Worm (Caenorhabditis elegans): ENCODE data around the gene dmsr-9.

The dmsr-9 gene

DNA sequence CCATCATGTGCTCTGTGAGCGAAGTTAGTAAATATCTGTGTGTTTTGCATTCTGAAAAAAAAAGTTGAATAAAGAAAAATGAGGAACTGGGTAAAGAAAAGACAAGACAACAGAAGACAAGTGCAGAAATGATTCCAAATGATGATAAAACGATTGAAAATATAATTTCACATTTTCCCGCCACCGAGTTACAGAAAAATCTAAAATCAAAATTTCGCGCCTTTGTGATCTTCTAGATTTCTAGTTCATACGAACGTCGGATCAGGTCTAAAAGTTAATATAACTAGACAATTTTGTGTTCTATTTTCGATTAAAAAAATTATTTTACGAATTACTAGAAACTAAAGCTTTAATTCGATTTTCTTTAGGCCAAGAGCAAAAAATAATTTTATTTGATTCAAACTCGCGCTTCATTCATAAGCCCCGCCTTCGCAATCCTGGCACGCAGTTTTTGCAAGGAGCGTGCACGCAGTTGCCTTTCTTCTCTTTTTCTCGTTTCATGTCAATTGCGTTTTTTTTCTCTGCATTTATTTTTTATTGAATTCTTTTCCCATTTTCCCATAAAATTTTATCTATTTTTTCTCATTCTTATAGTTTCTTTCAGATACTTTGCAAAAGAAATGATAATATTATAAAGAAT, 14.5 kb downstream of the dmsr-9 start, which contains the start of the genes spn-4 and spe-39 (continued):
- TF ChIP-seq pax-1 (tag; optimal IDR thresholded peaks at IDR 0.05): peak; percentile 64

DNA sequence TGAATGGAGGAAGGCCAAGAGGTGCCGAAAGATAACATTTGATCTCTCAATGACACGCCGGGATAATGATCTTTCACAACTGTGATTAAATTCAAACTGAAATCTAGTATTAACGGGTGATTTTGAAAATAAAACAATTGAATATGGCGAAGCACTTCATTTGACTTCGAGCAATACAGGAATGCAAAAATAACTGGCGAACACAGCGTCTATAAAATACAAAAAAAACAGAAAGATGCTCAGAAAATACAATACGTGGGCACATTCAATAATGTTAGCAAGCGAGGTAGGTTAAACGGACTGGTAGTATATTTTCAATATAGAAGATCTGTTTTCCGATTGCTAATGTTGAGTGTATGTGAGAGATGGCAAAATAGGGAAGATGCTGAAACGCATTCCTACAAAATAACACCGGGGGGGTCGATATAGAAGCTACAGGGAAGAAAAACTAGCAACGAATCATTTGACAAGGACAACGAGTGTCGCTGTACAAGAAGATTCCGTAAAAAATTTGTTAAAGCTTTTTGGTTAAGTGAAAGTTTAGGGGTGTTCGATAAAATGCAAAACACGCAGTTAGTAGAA, 16.3 kb downstream of the dmsr-9 start:
- TF ChIP-seq C08G9.2 (tag; optimal IDR thresholded peaks at IDR 0.05) (no peak), tbx-2 (tag; optimal IDR thresholded peaks at IDR 0.05) (no peak), ceh-24 (tag; optimal IDR thresholded peaks at IDR 0.05) (no peak), ceh-18 (tag; optimal IDR thresholded peaks at IDR 0.05) (no peak), pros-1 (tag; optimal IDR thresholded peaks at IDR 0.05) (no peak), lim-6 (tag; optimal IDR thresholded peaks at IDR 0.05) (no peak), eyg-1 (tag; optimal IDR thresholded peaks at IDR 0.05) (no peak)

DNA sequence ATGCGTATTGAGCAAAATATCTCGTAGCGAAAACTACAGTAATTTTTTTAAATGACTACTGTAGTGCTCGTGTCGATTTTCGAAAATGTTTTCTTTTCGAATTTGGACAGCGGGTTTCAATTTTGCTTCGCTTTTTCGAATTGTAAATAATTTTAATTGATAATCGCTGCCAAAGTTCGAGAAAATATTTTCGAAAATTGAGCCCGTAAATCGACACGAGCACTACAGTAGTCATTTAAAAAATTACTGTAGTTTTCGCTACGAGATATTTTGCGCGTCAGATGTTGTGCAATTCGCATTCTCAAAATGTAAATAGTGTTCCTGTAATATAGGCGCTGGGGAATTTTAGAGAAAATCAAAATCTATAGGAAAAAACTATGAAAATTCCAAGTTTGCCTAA, 17.2 kb downstream of the dmsr-9 start:
- TF ChIP-seq ceh-9 (tag; optimal IDR thresholded peaks at IDR 0.05): no peak
- TF ChIP-seq unc-55 (GFP tag; optimal IDR thresholded peaks at IDR 0.05): no peak
- TF ChIP-seq ets-4 (tag; optimal IDR thresholded peaks at IDR 0.05): no peak
- no peak for TF ChIP-seq ceh-45 (GFP tag; IDR thresholded peaks at IDR 0.05)
- no peak for TF ChIP-seq pha-2 (tag; optimal IDR thresholded peaks at IDR 0.05)
- TF ChIP-seq pax-1 (tag; optimal IDR thresholded peaks at IDR 0.05): no peak
- TF ChIP-seq dmd-4 (tag; optimal IDR thresholded peaks at IDR 0.05; ENCODE audit: borderline replicate concordance): no peak
- TF ChIP-seq pag-3 (tag; optimal IDR thresholded peaks at IDR 0.05; ENCODE audit: borderline replicate concordance): no peak

DNA sequence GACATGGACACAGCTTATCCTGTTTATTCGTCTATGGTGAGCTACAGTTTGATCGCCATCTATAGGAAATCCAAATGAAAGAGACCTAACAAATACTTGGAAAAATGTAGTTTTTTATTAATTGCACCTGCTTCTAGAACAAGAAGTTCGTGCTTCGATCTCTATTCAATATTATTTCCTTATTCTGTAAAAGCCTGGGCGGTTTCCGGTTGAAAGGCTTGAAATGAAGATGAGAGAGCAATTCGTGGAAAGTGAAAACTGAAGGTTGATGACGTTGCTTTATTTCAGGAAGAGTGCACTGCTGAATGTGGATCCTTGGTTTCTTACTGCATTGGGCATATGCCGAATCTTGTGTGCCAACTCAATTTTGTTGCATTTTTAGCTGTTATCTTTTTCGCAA, 18.8 kb downstream of the dmsr-9 start:
- TF ChIP-seq odd-2 (tag; optimal IDR thresholded peaks at IDR 0.05): no peak
- no peak for TF ChIP-seq sdc-2 (tag; optimal IDR thresholded peaks at IDR 0.05)
- TF ChIP-seq pros-1 (tag; optimal IDR thresholded peaks at IDR 0.05): no peak

DNA sequence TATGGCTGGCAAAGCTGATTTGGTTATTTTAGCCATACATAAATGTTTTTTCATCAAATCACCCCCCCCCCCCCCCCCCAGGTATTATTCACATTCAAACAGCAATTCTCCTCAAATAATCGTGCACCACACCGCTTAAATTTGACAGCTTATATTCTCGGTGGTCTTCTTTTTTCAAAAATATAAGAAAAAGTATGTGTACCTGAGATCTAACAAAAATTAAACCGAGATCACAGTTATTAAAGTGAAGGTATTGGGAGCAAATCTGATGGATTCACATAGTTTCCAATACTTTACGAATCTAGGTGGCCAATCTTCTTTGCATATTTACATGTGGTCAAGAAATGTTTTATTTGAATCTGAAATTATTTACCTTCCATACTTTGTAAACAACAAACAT, 19.3 kb downstream of the dmsr-9 start, which contains the start of gene ZC404.15:
Gene ZC404.15, plus strand, starts transcription at position 301 of the 400 bp plus-strand sequence.
- TF ChIP-seq ceh-30 (tag; optimal IDR thresholded peaks at IDR 0.05): no peak
- TF ChIP-seq elt-4 (tag; optimal IDR thresholded peaks at IDR 0.05): no peak
- TF ChIP-seq ceh-45 (GFP tag; IDR thresholded peaks at IDR 0.05): no peak
- no peak for TF ChIP-seq ceh-31 (tag; optimal IDR thresholded peaks at IDR 0.05)
- no peak for TF ChIP-seq pha-2 (tag; optimal IDR thresholded peaks at IDR 0.05)
- no peak for TF ChIP-seq dve-1 (tag; optimal IDR thresholded peaks at IDR 0.05)
- no peak for TF ChIP-seq lim-6 (tag; optimal IDR thresholded peaks at IDR 0.05)
- no peak for TF ChIP-seq ceh-22 (tag; optimal IDR thresholded peaks at IDR 0.05)
- TF ChIP-seq syd-9 (tag; optimal IDR thresholded peaks at IDR 0.05): no peak
- no peak for TF ChIP-seq madf-2 (tag; optimal IDR thresholded peaks at IDR 0.05)
- no peak for TF ChIP-seq ceh-2 (tag; optimal IDR thresholded peaks at IDR 0.05)
- no peak for TF ChIP-seq ceh-14 (tag; optimal IDR thresholded peaks at IDR 0.05)
- no peak for TF ChIP-seq ceh-19 (GFP tag; optimal IDR thresholded peaks at IDR 0.05)
- TF ChIP-seq fkh-6 (tag; optimal IDR thresholded peaks at IDR 0.05): no peak
- no peak for TF ChIP-seq pros-1 (tag; optimal IDR thresholded peaks at IDR 0.05)
- no peak for TF ChIP-seq hlh-8 (tag; optimal IDR thresholded peaks at IDR 0.05)

DNA sequence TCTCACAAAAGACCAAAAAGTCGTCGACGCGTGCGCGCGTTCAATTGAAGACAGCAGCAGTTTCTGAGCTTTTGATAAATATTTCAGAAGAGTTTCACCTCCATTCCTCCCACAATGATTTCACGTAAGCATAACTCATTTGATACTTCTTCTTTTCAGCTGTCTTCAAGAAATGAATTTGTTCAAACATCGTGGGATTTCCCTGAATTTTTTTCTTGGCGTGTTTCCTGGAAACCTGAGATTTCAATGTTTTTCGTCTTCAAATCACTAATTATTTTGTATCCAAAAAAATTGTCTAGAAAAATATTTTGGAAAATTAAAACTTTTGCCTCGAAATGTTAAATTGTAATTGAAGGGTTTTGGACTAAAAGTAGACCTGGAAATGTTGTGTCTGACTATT, 21.0 kb downstream of the dmsr-9 start:
- TF ChIP-seq elt-2 (tag; optimal IDR thresholded peaks at IDR 0.05) (no peak), ceh-2 (tag; optimal IDR thresholded peaks at IDR 0.05) (no peak), pros-1 (tag; optimal IDR thresholded peaks at IDR 0.05) (no peak), hlh-15 (tag; optimal IDR thresholded peaks at IDR 0.05) (no peak), lim-6 (tag; optimal IDR thresholded peaks at IDR 0.05) (no peak), tbx-7 (tag; optimal IDR thresholded peaks at IDR 0.05) (no peak), ttx-3 (tag; optimal IDR thresholded peaks at IDR 0.05) (no peak), pqm-1 (tag; optimal IDR thresholded peaks at IDR 0.05) (no peak), ceh-14 (tag; optimal IDR thresholded peaks at IDR 0.05) (no peak), che-1 (tag; optimal IDR thresholded peaks at IDR 0.05) (no peak)
